Fruit fly (Drosophila melanogaster) whole organism, embryonic: ENCODE results near the gene CG5500.

Experiments used
- ATbp ChIP-seq: fragments of 200-800 bp; sonication (Bioruptor generic); optimal IDR thresholded peaks from 2 replicates; lab custom pipeline; 2017; ENCODE audit warnings: missing biosample characterization, mild to moderate bottlenecking, missing genetic modification characterization, missing genetic modification reagents
- CG10462 ChIP-seq: fragments of 200-800 bp; sonication (Bioruptor generic); optimal IDR thresholded peaks from 2 replicates; lab custom pipeline; 2016; ENCODE audit warnings: missing biosample characterization, missing genetic modification characterization
- CG10543 ChIP-seq: fragments of 200-800 bp; sonication (Bioruptor generic); optimal IDR thresholded peaks from 3 replicates; lab custom pipeline; 2017; ENCODE audit warnings: missing biosample characterization, mild to moderate bottlenecking, missing genetic modification characterization, moderate library complexity
- CG11085 ChIP-seq: fragments of 200-800 bp; sonication (Bioruptor generic); IDR thresholded peaks from 2 replicates; pipeline ENCODE4 v1.3.6; 2022; ENCODE audit warnings: missing biosample characterization, missing genetic modification characterization
- CG12236 ChIP-seq: fragments of 200-800 bp; sonication (Bioruptor generic); optimal IDR thresholded peaks from 2 replicates; lab custom pipeline; 2016; ENCODE audit warnings: missing biosample characterization, missing genetic modification characterization
- CG12391 ChIP-seq: fragments of 200-800 bp; sonication (Bioruptor generic); optimal IDR thresholded peaks from 3 replicates; lab custom pipeline; 2018; ENCODE audit warnings: missing biosample characterization, mild to moderate bottlenecking, missing genetic modification characterization, moderate library complexity
- CG13287 ChIP-seq: fragments of 200-800 bp; sonication (Bioruptor generic); IDR thresholded peaks from 2 replicates; pipeline ENCODE4 v1.3.6; 2022; ENCODE audit warnings: missing biosample characterization, missing genetic modification characterization; ENCODE audit not compliant: partially characterized antibody
- CG13624 ChIP-seq: fragments of 200-800 bp; sonication (Bioruptor generic); optimal IDR thresholded peaks from 2 replicates; lab custom pipeline; 2016; ENCODE audit warnings: missing biosample characterization, missing genetic modification characterization
- CG14014 ChIP-seq: fragments of 200-800 bp; sonication (Bioruptor generic); IDR thresholded peaks from 2 replicates; pipeline ENCODE4 v1.3.6; 2022; ENCODE audit warnings: missing biosample characterization, missing genetic modification characterization
- CG14710 ChIP-seq: fragments of 200-800 bp; sonication (Bioruptor generic); optimal IDR thresholded peaks from 3 replicates; lab custom pipeline; 2019; ENCODE audit warnings: missing biosample characterization, mild to moderate bottlenecking, missing genetic modification characterization, moderate library complexity
- CG14860 ChIP-seq: fragments of 200-800 bp; sonication (Bioruptor generic); IDR thresholded peaks from 3 replicates; pipeline ENCODE4 v1.3.6; 2022; ENCODE audit warnings: missing biosample characterization, missing genetic modification characterization; ENCODE audit not compliant: partially characterized antibody
- CG16815 ChIP-seq: fragments of 200-800 bp; sonication (Bioruptor generic); optimal IDR thresholded peaks from 3 replicates; lab custom pipeline; 2017; ENCODE audit warnings: missing biosample characterization, mild to moderate bottlenecking, missing genetic modification characterization
- CG17385 ChIP-seq: fragments of 200-800 bp; sonication (Bioruptor generic); optimal IDR thresholded peaks from 3 replicates; lab custom pipeline; 2018; ENCODE audit warnings: missing biosample characterization, mild to moderate bottlenecking, missing genetic modification characterization
- CG1792 ChIP-seq: fragments of 200-800 bp; sonication (Bioruptor generic); optimal IDR thresholded peaks from 2 replicates; lab custom pipeline; 2016; ENCODE audit warnings: missing biosample characterization, missing genetic modification characterization
- CG18262 ChIP-seq: fragments of 200-800 bp; optimal IDR thresholded peaks from 3 replicates; lab custom pipeline; 2019; ENCODE audit warnings: missing biosample characterization, mild to moderate bottlenecking, missing genetic modification characterization, moderate library complexity
- CG1832 ChIP-seq: fragments of 200-800 bp; sonication (Bioruptor generic); optimal IDR thresholded peaks from 2 replicates; lab custom pipeline; 2017; ENCODE audit warnings: missing biosample characterization, mild to moderate bottlenecking, missing genetic modification characterization, inconsistent platforms
- CG2116 ChIP-seq: fragments of 200-800 bp; sonication (Bioruptor generic); optimal IDR thresholded peaks from 3 replicates; lab custom pipeline; 2018; ENCODE audit warnings: missing biosample characterization, mild to moderate bottlenecking, missing genetic modification characterization
- CG32767 ChIP-seq: fragments of 200-800 bp; sonication (Bioruptor generic); IDR thresholded peaks from 2 replicates; pipeline ENCODE4 v1.3.6; 2022; ENCODE audit warnings: missing biosample characterization, missing genetic modification characterization
- CG34224 ChIP-seq: fragments of 200-800 bp; sonication (Bioruptor generic); IDR thresholded peaks from 3 replicates; pipeline ENCODE4 v1.3.6; 2022; ENCODE audit warnings: missing biosample characterization, missing genetic modification characterization; ENCODE audit not compliant: partially characterized antibody
- CG34376 ChIP-seq: fragments of 200-800 bp; sonication (Bioruptor generic); optimal IDR thresholded peaks from 2 replicates; lab custom pipeline; 2018; ENCODE audit warnings: missing biosample characterization, mild to moderate bottlenecking, missing genetic modification characterization
- CG4360 ChIP-seq: fragments of 200-800 bp; sonication (Bioruptor generic); IDR thresholded peaks from 2 replicates; pipeline ENCODE4 v1.3.6; 2022; ENCODE audit warnings: missing biosample characterization, missing genetic modification characterization
- CG4707 ChIP-seq: fragments of 200-800 bp; sonication (Bioruptor generic); optimal IDR thresholded peaks from 2 replicates; lab custom pipeline; 2018; ENCODE audit warnings: missing biosample characterization, mild to moderate bottlenecking, missing genetic modification characterization, moderate library complexity
- CG7357 ChIP-seq: fragments of 200-800 bp; sonication (Bioruptor generic); IDR thresholded peaks from 3 replicates; pipeline ENCODE4 v1.3.6; 2022; ENCODE audit warnings: missing biosample characterization, missing genetic modification characterization
- CG7786 ChIP-seq: fragments of 200-800 bp; sonication (Bioruptor generic); optimal IDR thresholded peaks from 2 replicates; lab custom pipeline; 2016; ENCODE audit warnings: missing biosample characterization, missing genetic modification characterization
- CG8478 ChIP-seq: fragments of >200 bp; optimal IDR thresholded peaks from 2 replicates; lab custom pipeline; 2018
- CG8765 ChIP-seq: fragments of 200-800 bp; sonication (Bioruptor generic); IDR thresholded peaks from 2 replicates; pipeline ENCODE4 v1.3.6; 2022; ENCODE audit warnings: missing biosample characterization, missing genetic modification characterization
- CTCF ChIP-seq: fragments of 200-800 bp; sonication (Bioruptor generic); optimal IDR thresholded peaks from 2 replicates; lab custom pipeline; 2017; ENCODE audit warnings: missing biosample characterization, mild to moderate bottlenecking, missing genetic modification characterization, moderate library complexity
- Fer1 ChIP-seq: fragments of 200-800 bp; sonication (Bioruptor generic); optimal IDR thresholded peaks from 2 replicates; lab custom pipeline; 2017; ENCODE audit warnings: missing biosample characterization, mild to moderate bottlenecking, missing genetic modification characterization
- Gug ChIP-seq: fragments of 200-800 bp; sonication (Bioruptor generic); IDR thresholded peaks from 4 replicates; pipeline ENCODE4 v1.3.6; 2022; ENCODE audit warnings: missing biosample characterization, missing genetic modification characterization
- Jarid2 ChIP-seq: fragments of 200-800 bp; sonication (Bioruptor generic); optimal IDR thresholded peaks from 3 replicates; lab custom pipeline; 2017; ENCODE audit warnings: mild to moderate bottlenecking, missing biosample characterization, missing genetic modification reagents, missing genetic modification characterization
- Pdp1 ChIP-seq, 2 experiments: fragments of 200-800 bp; sonication (Bioruptor generic); optimal IDR thresholded peaks; 3 replicates each; lab custom pipeline; 2016; ENCODE audit warnings: missing biosample characterization in 2 of 2, missing genetic modification characterization in 2 of 2, mild to moderate bottlenecking in 1 of 2, moderate library complexity in 1 of 2
- Usf ChIP-seq: fragments of 200-800 bp; sonication (Bioruptor generic); optimal IDR thresholded peaks from 2 replicates; lab custom pipeline; 2017; ENCODE audit warnings: missing genotype, missing biosample characterization, missing genetic modification characterization
- bowl ChIP-seq: fragments of 200-800 bp; sonication (Bioruptor generic); IDR thresholded peaks from 2 replicates; pipeline ENCODE4 v1.3.6; 2022; ENCODE audit warnings: missing biosample characterization, missing genetic modification characterization
- btn ChIP-seq: fragments of 200-800 bp; sonication (Bioruptor generic); optimal IDR thresholded peaks from 2 replicates; lab custom pipeline; 2016; ENCODE audit warnings: missing biosample characterization, missing genetic modification characterization
- chm ChIP-seq: fragments of 200-800 bp; sonication (Bioruptor generic); IDR thresholded peaks from 2 replicates; pipeline ENCODE4 v1.3.6; 2022; ENCODE audit warnings: missing biosample characterization, missing genetic modification characterization
- crc ChIP-seq: fragments of 200-800 bp; sonication (Bioruptor generic); optimal IDR thresholded peaks from 2 replicates; lab custom pipeline; 2016; ENCODE audit warnings: missing biosample characterization, missing genetic modification characterization
- dysf ChIP-seq: fragments of 200-800 bp; sonication (Bioruptor generic); IDR thresholded peaks from 3 replicates; pipeline ENCODE4 v1.3.6; 2022; ENCODE audit warnings: missing biosample characterization, missing genetic modification characterization
- emc ChIP-seq: fragments of 200-800 bp; sonication (Bioruptor generic); optimal IDR thresholded peaks from 2 replicates; lab custom pipeline; 2016; ENCODE audit warnings: missing biosample characterization, missing genetic modification characterization
- esg ChIP-seq: fragments of 200-800 bp; sonication (Bioruptor generic); conservative IDR thresholded peaks from 2 replicates; pipeline ENCODE4 v1.3.6; 2022; ENCODE audit warnings: missing biosample characterization, missing genetic modification characterization
- exex ChIP-seq: fragments of 200-800 bp; sonication (Bioruptor generic); optimal IDR thresholded peaks from 4 replicates; lab custom pipeline; 2018; ENCODE audit warnings: missing biosample characterization, mild to moderate bottlenecking, missing genetic modification characterization, moderate library complexity
- gcm2 ChIP-seq: fragments of 200-800 bp; sonication (Bioruptor generic); optimal IDR thresholded peaks from 2 replicates; lab custom pipeline; 2016; ENCODE audit warnings: missing biosample characterization, missing genetic modification characterization
- ind ChIP-seq: fragments of 200-800 bp; sonication (Bioruptor generic); optimal IDR thresholded peaks from 3 replicates; lab custom pipeline; 2016; ENCODE audit warnings: missing biosample characterization, missing genetic modification characterization
- lmd ChIP-seq: fragments of 200-800 bp; sonication (Bioruptor generic); IDR thresholded peaks from 2 replicates; pipeline ENCODE4 v1.3.6; 2022; ENCODE audit warnings: missing biosample characterization, missing genetic modification characterization
- maf-S ChIP-seq: fragments of 200-800 bp; sonication (Bioruptor generic); optimal IDR thresholded peaks from 2 replicates; lab custom pipeline; 2016; ENCODE audit warnings: missing biosample characterization, missing genetic modification characterization
- nom ChIP-seq: fragments of 200-800 bp; sonication (Bioruptor generic); optimal IDR thresholded peaks from 2 replicates; lab custom pipeline; 2017; ENCODE audit warnings: missing biosample characterization, missing genetic modification characterization, mild to moderate bottlenecking, moderate library complexity, missing genetic modification reagents
- pfk ChIP-seq: fragments of 200-800 bp; sonication (Bioruptor generic); optimal IDR thresholded peaks from 2 replicates; lab custom pipeline; 2018; ENCODE audit warnings: missing biosample characterization, mild to moderate bottlenecking, missing genetic modification characterization, moderate library complexity
- ranshi ChIP-seq: fragments of 200-800 bp; sonication (Bioruptor generic); IDR thresholded peaks from 2 replicates; pipeline ENCODE4 v1.3.6; 2022; ENCODE audit warnings: missing biosample characterization, missing genetic modification characterization
- so ChIP-seq: fragments of 200-800 bp; sonication (Bioruptor generic); IDR thresholded peaks from 3 replicates; pipeline ENCODE4 v1.3.6; 2022; ENCODE audit warnings: missing biosample characterization, missing genetic modification characterization
- sob ChIP-seq: fragments of 200-800 bp; sonication (Bioruptor generic); IDR thresholded peaks from 2 replicates; pipeline ENCODE4 v1.3.6; 2022; ENCODE audit warnings: missing biosample characterization, missing genetic modification characterization
- sr ChIP-seq: fragments of 200-800 bp; sonication (Bioruptor generic); IDR thresholded peaks from 3 replicates; pipeline ENCODE4 v1.3.6; 2022; ENCODE audit warnings: missing biosample characterization, missing genetic modification characterization
- yki ChIP-seq: fragments of >200 bp; optimal IDR thresholded peaks from 3 replicates; lab custom pipeline; 2018

Gene CG5500

DNA sequence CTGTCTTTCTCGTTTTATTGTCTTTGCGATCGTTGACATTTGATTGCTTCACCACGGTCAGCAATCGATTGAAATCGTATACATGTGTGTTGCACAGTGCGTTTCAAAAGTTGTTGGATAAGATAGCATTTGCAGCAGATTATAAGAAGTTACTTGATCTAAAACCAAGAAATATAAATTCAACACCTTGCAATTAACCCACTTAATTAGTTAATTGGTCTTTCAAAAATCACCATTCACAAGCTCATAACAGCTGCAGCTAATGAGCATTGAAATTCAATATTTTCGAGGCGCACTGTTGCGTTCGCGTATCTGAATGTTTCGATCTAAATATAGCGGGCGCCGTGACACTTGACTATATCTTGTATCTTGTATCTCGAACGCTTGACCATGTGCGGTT lies 16.3 kb downstream of the CG5500 start (continued):
- TF ChIP-seq crc (GFP tag; lab: Kevin White, UChicago) (no peak), so (GFP tag; lab: Robert Waterston, UW) (no peak), CG34376 (no peak), CG2116 (no peak), CTCF (GFP tag; lab: Kevin White, UChicago) (no peak), CG18262 (tag; lab: Kevin White, UChicago) (peak; percentile 36), CG1792 (GFP tag; lab: Kevin White, UChicago) (no peak), yki (lab: Kevin White, UChicago) (no peak), ind (GFP tag; lab: Kevin White, UChicago) (no peak), Usf (GFP tag; lab: Kevin White, UChicago) (no peak), CG12391 (peak; percentile 41), Pdp1 (GFP tag; optimal IDR thresholded peaks at IDR 0.05; lab: Kevin White, UChicago) (peak in 1 of 2 experiments; percentile 29), CG17385 (no peak), CG1832 (GFP tag; lab: Kevin White, UChicago) (no peak), CG10543 (GFP tag; lab: Kevin White, UChicago) (no peak), ranshi (GFP tag; lab: Robert Waterston, UW) (peak; percentile 28; the same call in 1 of the 2 replicates), Gug (0 out of 4 replicates have a peak, but pooled peaks have one; percentile 11), nom (no peak), esg (GFP tag; lab: Robert Waterston, UW) (peak; percentile 30; the same call in 1 of the 2 replicates), emc (GFP tag; lab: Kevin White, UChicago) (no peak), CG34224 (no peak), CG4360 (GFP tag; lab: Robert Waterston, UW) (no peak), sr (GFP tag; lab: Robert Waterston, UW) (no peak), maf-S (GFP tag; lab: Kevin White, UChicago) (no peak), Jarid2 (GFP tag; lab: Kevin White, UChicago) (no peak), dysf (GFP tag; lab: Robert Waterston, UW) (peak; percentile 69), pfk (no peak), CG8478 (lab: Kevin White, UChicago) (no peak), CG7357 (no peak), CG4707 (peak; percentile 20), ATbp (peak; percentile 40), CG7786 (GFP tag; lab: Kevin White, UChicago) (peak; percentile 37), CG10462 (GFP tag; lab: Kevin White, UChicago) (no peak), CG14710 (no peak), sob (GFP tag; lab: Robert Waterston, UW) (no peak), CG12236 (GFP tag; lab: Kevin White, UChicago) (no peak), CG8765 (GFP tag; lab: Robert Waterston, UW) (no peak), chm (GFP tag; lab: Robert Waterston, UW) (no peak), CG32767 (GFP tag; lab: Robert Waterston, UW) (peak; percentile 34; the same call in 1 of the 2 replicates), Fer1 (GFP tag; lab: Kevin White, UChicago) (no peak), gcm2 (GFP tag; lab: Kevin White, UChicago) (no peak)

dm6 chr3R:26893621-26894316 lies 17.3 kb downstream of the CG5500 start:
- TF ChIP-seq CG14860 (GFP tag; lab: Robert Waterston, UW) (no peak), exex (tag; lab: Kevin White, UChicago) (no peak), CG11085 (no peak), CG14014 (no peak), CG1832 (GFP tag; lab: Kevin White, UChicago) (no peak), CG13287 (GFP tag; lab: Robert Waterston, UW) (no peak), bowl (GFP tag; lab: Robert Waterston, UW) (no peak), lmd (GFP tag; lab: Robert Waterston, UW) (no peak), btn (no peak), CG13624 (GFP tag; lab: Kevin White, UChicago) (no peak), CG16815 (GFP tag; lab: Kevin White, UChicago) (no peak), yki (lab: Kevin White, UChicago) (no peak)
